Fruit fly (Drosophila melanogaster): ENCODE data around the gene CG9175.

The CG9175 gene

dm6 chr2L:6062382-6063082, 36.2 kb downstream of the CG9175 start, which contains the start of the genes ND-51 and CG13994 (continued):
- TF ChIP-seq Xbp1 (GFP tag; optimal IDR thresholded peaks at IDR 0.05) (peak; percentile 91), HmgZ (tag; optimal IDR thresholded peaks at IDR 0.05) (peak; percentile 93), CG6854 (GFP tag; optimal IDR thresholded peaks at IDR 0.05) (no peak), jing (GFP tag; optimal IDR thresholded peaks at IDR 0.05) (no peak), CG17912 (GFP tag; optimal IDR thresholded peaks at IDR 0.05) (peak; percentile 75), hb (GFP tag; IDR thresholded peaks at IDR 0.05; ENCODE audit: partially characterized antibody) (no peak), CG3847 (GFP tag; IDR thresholded peaks at IDR 0.05) (peak; percentile 88), CG1603 (tag; optimal IDR thresholded peaks at IDR 0.05) (peak; percentile 85), Med (GFP tag) (peak; percentile 98), BEAF-32 (GFP tag; optimal IDR thresholded peaks at IDR 0.05) (peak; percentile 58), seq (GFP tag; IDR thresholded peaks at IDR 0.05) (peak; percentile 42; the same call in 1 of the 2 replicates), pzg (GFP tag; optimal IDR thresholded peaks at IDR 0.05) (peak; percentile 81), crol (GFP tag; IDR thresholded peaks at IDR 0.05) (no peak), CG12391 (tag; optimal IDR thresholded peaks at IDR 0.05) (peak; percentile 83), Nf-YA (GFP tag; IDR thresholded peaks at IDR 0.05) (0 out of 2 replicates have a peak, but pooled peaks have one; percentile 45), corto (GFP tag; optimal IDR thresholded peaks at IDR 0.05) (no peak), emc (GFP tag; optimal IDR thresholded peaks at IDR 0.05) (peak; percentile 60), grau (tag; optimal IDR thresholded peaks at IDR 0.05) (peak; percentile 84), CG15011 (GFP tag; optimal IDR thresholded peaks at IDR 0.05) (no peak), cg (GFP tag; optimal IDR thresholded peaks at IDR 0.05) (no peak), Ets97D (GFP tag; optimal IDR thresholded peaks at IDR 0.05) (peak; percentile 93), CG2116 (GFP tag; optimal IDR thresholded peaks at IDR 0.05) (peak; percentile 73), CG10654 (GFP tag; optimal IDR thresholded peaks at IDR 0.05) (peak; percentile 86), CG2875 (GFP tag; optimal IDR thresholded peaks at IDR 0.05) (peak; percentile 69), NK7.1 (GFP tag; optimal IDR thresholded peaks at IDR 0.05) (peak; percentile 57), nom (GFP tag; optimal IDR thresholded peaks at IDR 0.05) (peak; percentile 57), CG4404 (GFP tag; IDR thresholded peaks at IDR 0.05) (peak; percentile 61; the same call in 1 of the 2 replicates), Hr39 (optimal IDR thresholded peaks at IDR 0.05) (no peak), CG11085 (GFP tag; IDR thresholded peaks at IDR 0.05) (peak; percentile 82), CG10565 (GFP tag; optimal IDR thresholded peaks at IDR 0.05) (peak; percentile 20), da (GFP tag; optimal IDR thresholded peaks at IDR 0.05) (peak; percentile 76), CG43689 (GFP tag; IDR thresholded peaks at IDR 0.05) (no peak), jumu (GFP tag; optimal IDR thresholded peaks at IDR 0.05) (peak; percentile 86), CG10366 (GFP tag; IDR thresholded peaks at IDR 0.05) (peak; percentile 77), bowl (GFP tag; IDR thresholded peaks at IDR 0.05) (peak; percentile 63; the same call in 1 of the 2 replicates), CG3838 (GFP tag; optimal IDR thresholded peaks at IDR 0.05) (peak; percentile 70), CG17829 (tag; optimal IDR thresholded peaks at IDR 0.05) (peak; percentile 88), Hmx (GFP tag; optimal IDR thresholded peaks at IDR 0.05) (peak; percentile 62), CG11560 (tag; IDR thresholded peaks at IDR 0.05) (peak; percentile 59; the same call in 2 of the 3 replicates), CG14050 (GFP tag; IDR thresholded peaks at IDR 0.05) (peak; percentile 64), Hand (GFP tag; optimal IDR thresholded peaks at IDR 0.05) (no peak), CG31224 (GFP tag; IDR thresholded peaks at IDR 0.05) (peak; percentile 57), caup (GFP tag; optimal IDR thresholded peaks at IDR 0.05; ENCODE audit: severe bottlenecking) (peak; percentile 85), Myb (GFP tag; optimal IDR thresholded peaks at IDR 0.05) (peak; percentile 68), usp (GFP tag; optimal IDR thresholded peaks at IDR 0.05) (no peak), Nf-YB (GFP tag; optimal IDR thresholded peaks at IDR 0.05) (peak; percentile 53), Dfd (GFP tag; optimal IDR thresholded peaks at IDR 0.05) (no peak), Dek (tag; optimal IDR thresholded peaks at IDR 0.05) (peak; percentile 71), so (GFP tag; IDR thresholded peaks at IDR 0.05) (peak; percentile 75; the same call in 1 of the 3 replicates), CG2120 (GFP tag; optimal IDR thresholded peaks at IDR 0.05) (peak; percentile 90)
